Worm (Caenorhabditis elegans) whole organism, early embryonic: ENCODE results near the gene F56C3.7.

ENCODE experiments used
- B0310.2 ChIP-seq: sonication (generic microtip); optimal IDR thresholded peaks from 2 replicates; lab custom pipeline; 2016; ENCODE audit warnings: mild to moderate bottlenecking, missing genetic modification characterization, missing compliant biosample characterization
- F13C5.2 ChIP-seq: sonication (generic microtip); optimal IDR thresholded peaks from 2 replicates; lab custom pipeline; 2017; ENCODE audit warnings: mild to moderate bottlenecking, missing genetic modification characterization, inconsistent platforms, missing compliant biosample characterization
- aly-1 ChIP-seq: sonication (generic microtip); optimal IDR thresholded peaks from 2 replicates; lab custom pipeline; 2016; ENCODE audit warnings: missing genetic modification characterization, missing compliant biosample characterization
- ama-1 ChIP-seq: fragments of 150-350 bp; optimal IDR thresholded peaks from 2 replicates; lab custom pipeline; 2014
- ceh-13 ChIP-seq: fragments of 200-800 bp; sonication (Bioruptor generic); optimal IDR thresholded peaks from 2 replicates; lab custom pipeline; 2018; ENCODE audit warnings: mild to moderate bottlenecking, missing genetic modification characterization, missing compliant biosample characterization
- ceh-36 ChIP-seq: sonication (generic microtip); optimal IDR thresholded peaks from 2 replicates; lab custom pipeline; 2016; ENCODE audit warnings: missing genetic modification characterization, inconsistent platforms, missing compliant biosample characterization
- flt-1 ChIP-seq: fragments of 200-800 bp; sonication (Bioruptor generic); IDR thresholded peaks from 2 replicates; pipeline ENCODE4 v1.3.6; 2022; ENCODE audit warnings: missing genetic modification characterization, missing compliant biosample characterization
- hmbx-1 ChIP-seq: sonication (generic microtip); optimal IDR thresholded peaks from 2 replicates; lab custom pipeline; 2016; ENCODE audit warnings: mild to moderate bottlenecking, missing genetic modification characterization, missing compliant biosample characterization
- hmg-4 ChIP-seq: fragments of 200-800 bp; sonication (Bioruptor generic); optimal IDR thresholded peaks from 2 replicates; lab custom pipeline; 2018; ENCODE audit warnings: mild to moderate bottlenecking, missing genetic modification characterization, missing compliant biosample characterization
- hnd-1 ChIP-seq: sonication (generic microtip); optimal IDR thresholded peaks from 2 replicates; lab custom pipeline; 2016; ENCODE audit warnings: missing genetic modification characterization, missing compliant biosample characterization
- scrt-1 ChIP-seq: fragments of 200-800 bp; sonication (Bioruptor generic); IDR thresholded peaks from 2 replicates; pipeline ENCODE4 v1.3.6; 2022; ENCODE audit warnings: missing genetic modification characterization, missing compliant biosample characterization
- sea-1 ChIP-seq: fragments of 200-800 bp; sonication (Bioruptor generic); conservative IDR thresholded peaks from 2 replicates; pipeline ENCODE4 v1.3.6; 2022; ENCODE audit warnings: missing genetic modification characterization, missing compliant biosample characterization
- tbx-11 ChIP-seq: fragments of 200-800 bp; sonication (Bioruptor generic); IDR thresholded peaks from 2 replicates; pipeline ENCODE4 v1.3.6; 2022; ENCODE audit warnings: missing genetic modification characterization, missing compliant biosample characterization
- tbx-37 ChIP-seq: fragments of 200-800 bp; sonication (Bioruptor generic); conservative IDR thresholded peaks from 2 replicates; pipeline ENCODE4 v1.3.6; 2022; ENCODE audit warnings: missing genetic modification reagents, missing genetic modification characterization, missing compliant biosample characterization
- tra-4 ChIP-seq: sonication (generic microtip); optimal IDR thresholded peaks from 2 replicates; lab custom pipeline; 2017; ENCODE audit warnings: missing genetic modification characterization, missing compliant biosample characterization

F56C3.7 gene

DNA sequence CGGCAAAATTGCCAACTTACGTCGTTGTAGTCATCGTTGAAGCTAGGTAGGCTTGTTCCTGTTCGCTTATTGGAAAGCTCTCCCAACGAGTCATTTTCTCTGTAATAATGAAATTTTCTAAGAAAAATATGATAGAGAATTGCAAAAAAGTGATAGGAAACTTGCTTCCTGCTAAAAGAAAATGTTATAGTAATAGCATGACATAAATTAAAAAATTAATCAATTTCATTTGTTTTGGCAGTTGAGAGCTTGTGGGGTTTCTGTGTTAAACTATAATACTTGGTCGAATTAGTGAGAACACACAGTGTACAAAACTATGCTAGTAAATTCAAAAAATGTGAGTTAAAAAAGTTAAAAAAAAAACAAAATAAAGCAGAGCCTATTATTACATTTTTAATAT, 40.7 kb downstream of the F56C3.7 start, which contains the start of gene F21E9.2:
F21E9.2 (minus strand) TSS at position 101 of the 400 bp plus-strand sequence.
- TF ChIP-seq sea-1 (GFP tag; lab: Robert Waterston, UW) (no peak), F13C5.2 (no peak), scrt-1 (GFP tag; lab: Robert Waterston, UW) (no peak), hmg-4 (GFP tag; lab: Kevin White, UChicago) (no peak)

DNA sequence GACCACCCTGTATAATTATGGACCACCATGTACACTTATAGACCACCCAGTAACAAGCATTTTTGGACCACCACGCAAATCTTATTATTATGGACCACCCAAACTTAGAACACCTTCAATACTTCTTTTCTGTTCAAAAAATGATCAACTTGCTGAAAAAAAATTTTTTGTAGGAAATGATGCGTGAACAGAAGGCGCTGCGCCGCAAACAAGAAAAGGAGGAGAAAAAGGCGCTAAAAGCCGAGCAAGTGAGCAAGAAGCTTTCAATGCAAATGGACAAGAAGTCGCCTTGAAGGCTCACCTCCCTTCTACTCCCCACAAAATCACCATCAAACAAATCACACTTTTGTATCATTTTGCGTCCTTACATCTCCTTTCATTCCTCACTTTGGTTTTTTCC, 43.4 kb downstream of the F56C3.7 start:
- no peak for TF ChIP-seq ama-1 (lab: Kevin White, UChicago)

ce11 chrX:1322997-1323396, 47.6 kb downstream of the F56C3.7 start:
- TF ChIP-seq ceh-36 (tag; lab: Kevin White, UChicago) (no peak), F13C5.2 (peak; percentile 60), ceh-13 (GFP tag; lab: Kevin White, UChicago) (no peak), tbx-11 (GFP tag; lab: Robert Waterston, UW) (no peak), aly-1 (tag; lab: Kevin White, UChicago) (no peak), hmg-4 (GFP tag; lab: Kevin White, UChicago) (peak; percentile 23)

DNA sequence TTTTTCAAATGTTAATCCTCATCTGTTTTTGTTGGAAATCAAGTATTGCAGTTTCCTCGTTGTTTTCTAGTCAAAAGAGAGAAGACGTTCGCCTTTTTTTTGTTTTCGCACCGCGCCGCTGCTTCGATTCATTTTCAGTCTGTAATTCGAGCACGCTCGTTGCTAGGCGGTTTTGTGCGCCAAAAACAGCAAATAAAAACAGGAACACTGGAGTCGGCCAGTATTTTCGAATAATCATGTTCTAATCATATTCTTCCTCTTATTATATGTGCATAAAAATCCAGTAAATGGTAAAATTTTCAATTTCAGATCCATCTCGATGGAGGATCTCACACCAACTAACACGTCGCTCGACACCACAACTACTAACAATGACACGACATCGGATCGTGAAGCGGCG, 49.5 kb downstream of the F56C3.7 start, which contains the start of gene pdk-1:
pdk-1 (plus strand) TSS at position 301 of the 400 bp plus-strand sequence.
- TF ChIP-seq tbx-11 (GFP tag; lab: Robert Waterston, UW) (no peak), ceh-13 (GFP tag; lab: Kevin White, UChicago) (no peak), sea-1 (GFP tag; lab: Robert Waterston, UW) (no peak), hmbx-1 (tag; lab: Kevin White, UChicago) (no peak), flt-1 (GFP tag; lab: Robert Waterston, UW) (no peak), F13C5.2 (no peak), ceh-36 (tag; lab: Kevin White, UChicago) (no peak), scrt-1 (GFP tag; lab: Robert Waterston, UW) (no peak), tra-4 (tag; lab: Kevin White, UChicago) (no peak), hnd-1 (no peak), aly-1 (tag; lab: Kevin White, UChicago) (no peak), ama-1 (lab: Kevin White, UChicago) (no peak), tbx-37 (GFP tag; lab: Robert Waterston, UW) (no peak), B0310.2 (tag; lab: Kevin White, UChicago) (no peak)
